Fruit fly (Drosophila melanogaster) Kc167 (cell line): ENCODE results near the gene Vps45.

Experiments used
- Myc ChIP-seq: fragments of >200 bp; optimal IDR thresholded peaks from 2 replicates; lab custom pipeline; 2017; ENCODE audit warnings: missing external identifiers
- Sin3A ChIP-seq: fragments of >200 bp; optimal IDR thresholded peaks from 2 replicates; lab custom pipeline; 2018; ENCODE audit warnings: missing external identifiers
- h ChIP-seq: fragments of >200 bp; optimal IDR thresholded peaks from 3 replicates; lab custom pipeline; 2018; ENCODE audit warnings: missing external identifiers
- insv ChIP-seq: fragments of >200 bp; optimal IDR thresholded peaks from 3 replicates; lab custom pipeline; 2018; ENCODE audit warnings: missing external identifiers
- psq ChIP-seq: fragments of >200 bp; optimal IDR thresholded peaks from 2 replicates; lab custom pipeline; 2017; ENCODE audit warnings: missing external identifiers
- ttk ChIP-seq: sonication (Bioruptor generic); optimal IDR thresholded peaks from 2 replicates; lab custom pipeline; 2017; ENCODE audit warnings: missing external identifiers

- TF ChIP-seq h (lab: Kevin White, UChicago) (no peak), ttk (lab: Kevin White, UChicago) (no peak), Myc (no peak), insv (lab: Kevin White, UChicago) (no peak), Sin3A (lab: Kevin White, UChicago) (no peak), psq (lab: Kevin White, UChicago) (no peak)
These were observed 38.2 kb downstream of the Vps45 start for dm6 chr3R:9601949-9602348.
